Worm (Caenorhabditis elegans): ENCODE measurements around the gene C46G7.1.

DNA sequence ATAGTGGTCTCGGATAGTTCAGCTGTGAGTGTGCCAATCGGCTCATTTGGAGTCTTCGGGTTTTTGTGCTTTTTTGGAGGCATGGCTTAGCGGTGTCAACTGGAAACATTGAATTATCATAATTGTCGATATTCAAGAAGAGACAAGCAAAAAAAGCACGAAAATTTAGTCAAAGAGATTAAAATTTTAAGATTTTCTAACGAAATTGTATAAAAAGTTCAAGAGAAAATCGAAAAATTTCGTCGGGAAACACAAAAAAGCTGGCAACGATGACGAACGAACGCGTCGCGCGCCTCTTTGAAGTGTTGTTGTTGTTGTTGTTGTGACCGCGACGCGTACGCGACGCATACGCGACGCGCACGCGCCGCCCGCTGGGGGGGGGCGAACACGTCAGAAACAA lies 6.3 kb upstream of the C46G7.1 start, which contains the start of gene C46G7.5:
- TF ChIP-seq zip-11 (GFP tag; IDR thresholded peaks at IDR 0.05) (no peak), zag-1 (tag; optimal IDR thresholded peaks at IDR 0.05) (no peak), dpl-1 (GFP tag; optimal IDR thresholded peaks at IDR 0.05) (no peak), ztf-11 (tag; optimal IDR thresholded peaks at IDR 0.05) (no peak), aly-2 (tag; optimal IDR thresholded peaks at IDR 0.05) (no peak)
